Worm (Caenorhabditis elegans): ENCODE data around the gene sam-4.
A peak's percentile ranks its signal among the peaks of the same experiment; 100 is the strongest.

sam-4 gene

DNA sequence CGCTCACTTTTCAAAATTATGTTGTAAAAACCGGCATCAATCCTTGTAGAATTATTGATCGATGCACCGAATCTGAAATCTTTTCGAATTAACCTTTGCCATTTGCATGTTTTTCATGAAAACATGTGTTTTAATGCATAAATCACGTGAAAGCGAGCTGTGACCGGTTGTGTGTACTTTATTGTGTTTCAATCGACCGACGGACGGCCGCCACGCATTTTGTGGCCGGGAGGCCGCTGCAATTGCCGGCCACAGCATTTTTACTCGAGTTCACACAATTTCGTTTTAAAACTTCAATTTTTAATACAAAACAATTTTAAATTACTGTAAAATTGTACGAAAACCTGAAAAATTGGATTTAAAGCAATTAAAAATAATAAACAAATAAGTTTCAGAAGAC, 39.9 kb upstream of the sam-4 start, which contains the start of gene C25H3.11 (continued):
- TF ChIP-seq unc-62 (GFP tag; optimal IDR thresholded peaks at IDR 0.05) (no peak), nhr-43 (tag; optimal IDR thresholded peaks at IDR 0.05; ENCODE audit: poor library complexity, severe bottlenecking) (no peak), pha-4 (tag; optimal IDR thresholded peaks at IDR 0.05) (peak; percentile 42), elt-3 (tag; optimal IDR thresholded peaks at IDR 0.05) (no peak), lin-15B (tag; optimal IDR thresholded peaks at IDR 0.05) (peak; percentile 53)

DNA sequence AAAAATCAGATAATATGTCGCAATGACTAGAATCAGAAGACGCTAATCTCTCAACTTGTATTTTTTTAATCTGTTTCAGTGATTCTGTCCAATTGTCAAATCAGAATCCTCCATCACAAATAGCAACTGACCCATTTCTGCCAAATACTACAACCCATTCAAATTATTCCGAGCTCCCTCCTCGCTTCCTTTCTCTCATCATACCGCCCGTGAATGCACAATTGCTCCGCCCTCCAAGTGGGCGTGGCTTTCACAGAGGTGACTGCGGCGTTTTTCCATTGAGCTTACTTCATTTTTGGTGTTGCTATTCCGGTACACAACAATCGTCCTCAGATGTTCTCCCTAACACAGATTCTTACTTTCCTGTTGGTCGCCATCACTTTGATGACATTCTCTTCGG, 31.6 kb upstream of the sam-4 start, which contains the start of gene flp-27:
Gene flp-27 (plus strand): TSS at position 301 of the 400 bp plus-strand sequence.
- no peak for TF ChIP-seq zag-1 (tag; optimal IDR thresholded peaks at IDR 0.05)
- TF ChIP-seq fkh-2 (tag; optimal IDR thresholded peaks at IDR 0.05), result no peak
- no peak for TF ChIP-seq mdl-1 (tag; optimal IDR thresholded peaks at IDR 0.05)
- no peak for TF ChIP-seq nhr-237 (tag; optimal IDR thresholded peaks at IDR 0.05)

DNA sequence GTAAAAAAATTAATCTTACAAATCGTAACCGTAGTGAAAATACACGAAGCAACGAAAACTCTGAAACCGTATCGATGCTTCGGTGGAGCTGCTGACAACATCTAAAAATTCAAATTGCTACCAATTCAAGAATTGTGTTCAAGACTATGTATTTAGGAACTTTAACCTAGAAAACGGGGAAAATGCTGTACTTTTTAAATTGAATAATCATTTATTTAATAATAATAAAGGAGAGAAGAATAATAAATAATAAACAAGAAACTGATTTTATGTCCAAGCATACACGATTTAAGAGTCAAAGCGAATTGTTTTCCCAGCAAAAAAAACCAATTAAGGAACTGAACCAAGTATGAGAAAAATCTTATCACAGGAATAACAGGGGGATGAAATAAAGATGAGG, 20.5 kb upstream of the sam-4 start, which contains the start of gene C25H3.17:
Gene C25H3.17 (minus strand): TSS at position 101 of the 400 bp plus-strand sequence.
- TF ChIP-seq egl-27 (tag; optimal IDR thresholded peaks at IDR 0.05) (no peak), fos-1 (tag; optimal IDR thresholded peaks at IDR 0.05) (no peak), nhr-67 (tag; optimal IDR thresholded peaks at IDR 0.05) (no peak), unc-62 (GFP tag; optimal IDR thresholded peaks at IDR 0.05) (no peak), tbx-2 (tag; optimal IDR thresholded peaks at IDR 0.05) (no peak), elt-1 (tag; optimal IDR thresholded peaks at IDR 0.05) (no peak), nfya-1 (tag; optimal IDR thresholded peaks at IDR 0.05; ENCODE audit: insufficient read depth) (no peak), nhr-76 (tag; optimal IDR thresholded peaks at IDR 0.05) (no peak), ztf-11 (tag; optimal IDR thresholded peaks at IDR 0.05) (no peak), lin-15B (tag; optimal IDR thresholded peaks at IDR 0.05) (no peak)

DNA sequence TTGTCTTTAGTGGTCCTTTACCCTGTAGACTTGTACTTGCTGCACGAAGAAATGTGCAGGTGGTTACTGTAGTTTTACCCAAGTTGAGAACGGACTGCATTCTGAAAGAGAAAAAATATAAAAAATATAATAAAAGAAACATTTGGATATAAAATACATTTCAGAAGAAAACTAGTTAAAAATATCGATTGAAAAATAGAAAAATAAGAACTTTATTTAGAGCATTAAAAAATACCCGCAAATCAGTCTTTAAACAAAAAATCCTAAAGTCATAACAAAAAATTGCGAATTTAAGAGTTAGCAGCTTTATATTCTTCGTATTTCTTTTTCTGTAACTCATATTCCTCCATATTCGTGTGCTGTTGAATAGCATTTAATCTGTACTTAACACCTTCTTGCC, 19.7 kb upstream of the sam-4 start, which contains the start of gene C25H3.7:
Gene C25H3.7 (minus strand): TSS at position 101 of the 400 bp plus-strand sequence.
- TF ChIP-seq ceh-82 (tag; optimal IDR thresholded peaks at IDR 0.05) (no peak), ceh-16 (tag; optimal IDR thresholded peaks at IDR 0.05) (no peak), nhr-237 (tag; optimal IDR thresholded peaks at IDR 0.05) (no peak), nhr-77 (tag; optimal IDR thresholded peaks at IDR 0.05) (no peak), sea-2 (GFP tag; optimal IDR thresholded peaks at IDR 0.05) (no peak), jun-1 (tag; optimal IDR thresholded peaks at IDR 0.05) (no peak), fkh-2 (tag; optimal IDR thresholded peaks at IDR 0.05) (no peak), elt-3 (tag; optimal IDR thresholded peaks at IDR 0.05) (no peak), nhr-25 (tag; optimal IDR thresholded peaks at IDR 0.05) (no peak), daf-12 (tag; optimal IDR thresholded peaks at IDR 0.05) (no peak), lsy-12 (tag; optimal IDR thresholded peaks at IDR 0.05) (no peak), aly-2 (tag; optimal IDR thresholded peaks at IDR 0.05) (no peak), ztf-11 (tag; optimal IDR thresholded peaks at IDR 0.05) (no peak), egl-5 (tag; optimal IDR thresholded peaks at IDR 0.05) (no peak), ceh-28 (tag; optimal IDR thresholded peaks at IDR 0.05) (no peak), lin-15B (tag; optimal IDR thresholded peaks at IDR 0.05) (no peak), nhr-12 (tag; optimal IDR thresholded peaks at IDR 0.05) (no peak), snpc-4 (tag; optimal IDR thresholded peaks at IDR 0.05) (no peak), fkh-10 (GFP tag; optimal IDR thresholded peaks at IDR 0.05) (no peak)

DNA sequence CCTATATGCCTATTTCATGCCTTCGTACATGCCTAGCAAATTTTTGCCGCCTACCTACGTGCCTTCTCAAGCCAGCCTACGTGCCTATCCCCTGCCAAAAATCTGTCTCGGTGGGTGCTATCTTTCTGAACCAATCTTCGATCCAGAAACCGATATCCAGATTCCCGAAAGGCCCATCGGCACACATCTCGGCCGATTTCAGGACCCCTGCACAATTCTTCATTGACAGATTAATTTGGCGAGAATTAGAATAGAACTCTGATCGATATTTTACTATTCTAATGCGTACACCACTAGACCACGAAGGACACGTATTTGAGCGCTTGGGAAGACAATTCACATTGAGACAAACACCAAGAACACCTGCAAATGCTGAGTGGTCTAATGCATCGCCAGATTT, 18.5 kb upstream of the sam-4 start:
- TF ChIP-seq R02D3.7 (tag; optimal IDR thresholded peaks at IDR 0.05), result no peak
- TF ChIP-seq ztf-4 (tag; optimal IDR thresholded peaks at IDR 0.05), result no peak
- no peak for TF ChIP-seq fos-1 (tag; optimal IDR thresholded peaks at IDR 0.05)
- TF ChIP-seq elt-1 (tag; optimal IDR thresholded peaks at IDR 0.05), result no peak
- no peak for TF ChIP-seq lin-39 (tag; optimal IDR thresholded peaks at IDR 0.05)
- no peak for TF ChIP-seq zag-1 (tag; optimal IDR thresholded peaks at IDR 0.05)
- TF ChIP-seq aly-2 (tag; optimal IDR thresholded peaks at IDR 0.05), result no peak
- no peak for TF ChIP-seq nhr-76 (tag; optimal IDR thresholded peaks at IDR 0.05)
- no peak for TF ChIP-seq lsy-12 (tag; optimal IDR thresholded peaks at IDR 0.05)
- no peak for TF ChIP-seq pqm-1 (tag; optimal IDR thresholded peaks at IDR 0.05)
- no peak for TF ChIP-seq elt-3 (tag; optimal IDR thresholded peaks at IDR 0.05)
- TF ChIP-seq fkh-10 (GFP tag; optimal IDR thresholded peaks at IDR 0.05), result no peak
- no peak for TF ChIP-seq mdl-1 (tag; optimal IDR thresholded peaks at IDR 0.05)
- no peak for TF ChIP-seq elt-2 (tag; optimal IDR thresholded peaks at IDR 0.05)
- TF ChIP-seq unc-39 (tag; optimal IDR thresholded peaks at IDR 0.05), result no peak
- no peak for TF ChIP-seq ztf-11 (tag; optimal IDR thresholded peaks at IDR 0.05)
- TF ChIP-seq ceh-28 (tag; optimal IDR thresholded peaks at IDR 0.05), result no peak
- no peak for TF ChIP-seq ceh-9 (tag; optimal IDR thresholded peaks at IDR 0.05)

All from whole organism, L3 larva.